Fruit fly (Drosophila melanogaster): ENCODE measurements around the gene Eig71Ec.

DNA sequence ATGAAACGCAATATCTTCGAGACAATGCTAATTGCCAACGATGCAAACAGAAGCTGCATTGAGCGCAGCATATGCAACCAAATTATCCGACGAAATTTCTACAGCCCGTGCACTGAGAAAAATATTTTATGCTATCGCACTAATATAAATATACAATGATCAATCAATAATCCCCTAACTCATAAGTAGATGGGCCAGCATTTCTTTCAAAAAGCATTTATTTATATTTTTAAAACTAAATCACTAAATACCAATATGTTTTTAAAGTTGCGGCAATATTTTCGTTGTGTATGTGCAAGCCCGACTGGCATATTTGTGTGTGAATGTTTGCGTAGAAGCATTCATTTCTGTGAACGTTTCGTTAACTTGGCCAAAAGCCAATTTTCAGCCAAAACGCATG lies 5.9 kb downstream of the Eig71Ec start:
- TF ChIP-seq Dif (GFP tag; optimal IDR thresholded peaks at IDR 0.05; ENCODE audit: partially characterized antibody) (no peak), OdsH (GFP tag; optimal IDR thresholded peaks at IDR 0.05) (no peak), pan (optimal IDR thresholded peaks at IDR 0.05) (no peak), h (GFP tag; optimal IDR thresholded peaks at IDR 0.05) (no peak), Hr78 (GFP tag; optimal IDR thresholded peaks at IDR 0.05) (no peak), Sp1 (GFP tag; optimal IDR thresholded peaks at IDR 0.05) (no peak), CG32264 (GFP tag; optimal IDR thresholded peaks at IDR 0.05) (no peak), dl (GFP tag; optimal IDR thresholded peaks at IDR 0.05; ENCODE audit: insufficient read depth in 1 of 2, partially characterized antibody in 2 of 2) (no peak)

Measured in whole organism, wandering third instar larva.